Worm (Caenorhabditis elegans) whole organism, L1 larva: ENCODE results near the gene T07F12.1.

Experiments
- C04F5.9 ChIP-seq: sonication (generic microtip); optimal IDR thresholded peaks from 2 replicates; lab custom pipeline; 2016; ENCODE audit warnings: missing genetic modification characterization, missing compliant biosample characterization
- alr-1 ChIP-seq: fragments of 200-800 bp; sonication (Bioruptor generic); optimal IDR thresholded peaks from 2 replicates; lab custom pipeline; 2018; ENCODE audit warnings: borderline replicate concordance, mild to moderate bottlenecking, missing genetic modification characterization, missing compliant biosample characterization
- blmp-1 ChIP-seq: fragments of 150-350 bp; optimal IDR thresholded peaks from 2 replicates; lab custom pipeline; 2014; ENCODE audit warnings: missing biosample characterization, missing genetic modification characterization
- ceh-8 ChIP-seq: fragments of 200-800 bp; sonication (Bioruptor generic); optimal IDR thresholded peaks from 2 replicates; lab custom pipeline; 2018; ENCODE audit warnings: mild to moderate bottlenecking, missing genetic modification characterization, moderate library complexity, missing compliant biosample characterization
- ceh-82 ChIP-seq, 3 experiments: fragments of 150-350 bp in 1 of 3; sonication (generic microtip) in 2 of 3; optimal IDR thresholded peaks; 2 replicates each; lab custom pipeline; 2014 to 2017; ENCODE audit warnings: missing biosample characterization in 3 of 3, missing genetic modification characterization in 3 of 3
- ces-1 ChIP-seq: fragments of 150-350 bp; optimal IDR thresholded peaks from 2 replicates; lab custom pipeline; 2014; ENCODE audit warnings: missing biosample characterization, missing genetic modification reagents, missing genetic modification characterization
- efl-1 ChIP-seq, 4 experiments: fragments of 150-350 bp; optimal IDR thresholded peaks in 3 of 4; peaks in 1 of 4; 1 replicate in 1 of 4; 2 replicates in 3 of 4; lab custom pipeline; 2014; ENCODE audit warnings: missing biosample characterization in 2 of 4, missing genetic modification characterization in 2 of 4, missing genetic modification reagents in 2 of 4
- efl-3 ChIP-seq: fragments of 200-800 bp; sonication (Bioruptor generic); optimal IDR thresholded peaks from 2 replicates; lab custom pipeline; 2018; ENCODE audit warnings: mild to moderate bottlenecking, missing genetic modification characterization, missing compliant biosample characterization
- egl-13 ChIP-seq: sonication (generic microtip); optimal IDR thresholded peaks from 2 replicates; lab custom pipeline; 2016; ENCODE audit warnings: missing genotype, missing genetic modification reagents, missing genetic modification characterization, missing compliant biosample characterization
- elt-3 ChIP-seq, 6 experiments: fragments of 150-350 bp in 1 of 6; sonication (generic microtip); optimal IDR thresholded peaks; 2 replicates each; lab custom pipeline; 2017 to 2018; ENCODE audit warnings: missing biosample characterization in 6 of 6, missing genetic modification characterization in 6 of 6, inconsistent platforms in 1 of 6
- ets-5 ChIP-seq: fragments of 200-800 bp; sonication (Bioruptor generic); IDR thresholded peaks from 2 replicates; pipeline ENCODE4 v1.3.6; 2022; ENCODE audit warnings: missing genetic modification characterization, missing compliant biosample characterization
- fkh-8 ChIP-seq: sonication (generic microtip); optimal IDR thresholded peaks from 2 replicates; lab custom pipeline; 2016; ENCODE audit warnings: mild to moderate bottlenecking, missing genetic modification characterization, missing compliant biosample characterization
- grh-1 ChIP-seq: fragments of 200-800 bp; sonication (Bioruptor generic); IDR thresholded peaks from 2 replicates; pipeline ENCODE4 v1.3.6; 2022; ENCODE audit warnings: missing genetic modification reagents, missing genetic modification characterization, missing compliant biosample characterization
- irx-1 ChIP-seq: sonication (generic microtip); optimal IDR thresholded peaks from 2 replicates; lab custom pipeline; 2016; ENCODE audit warnings: missing genetic modification characterization, missing compliant biosample characterization
- jun-1 ChIP-seq: fragments of 150-350 bp; optimal IDR thresholded peaks from 2 replicates; lab custom pipeline; 2014; ENCODE audit warnings: missing biosample characterization, missing genetic modification reagents, missing genetic modification characterization
- lin-13 ChIP-seq: fragments of 150-350 bp; optimal IDR thresholded peaks from 2 replicates; lab custom pipeline; 2014; ENCODE audit warnings: missing biosample characterization, missing genetic modification reagents, missing genetic modification characterization
- lin-14 ChIP-seq: fragments of 200-800 bp; sonication (Bioruptor generic); optimal IDR thresholded peaks from 2 replicates; lab custom pipeline; 2018; ENCODE audit warnings: mild to moderate bottlenecking, missing genetic modification characterization, moderate library complexity, missing compliant biosample characterization
- lin-35 ChIP-seq, 2 experiments: fragments of 150-350 bp; optimal IDR thresholded peaks; 2 replicates each; lab custom pipeline; 2014; ENCODE audit warnings: missing biosample characterization in 2 of 2, missing genetic modification characterization in 2 of 2, missing genetic modification reagents in 2 of 2
- lsy-2 ChIP-seq, 2 experiments: fragments of 150-350 bp; optimal IDR thresholded peaks; 2 replicates each; lab custom pipeline; 2014; ENCODE audit warnings: missing biosample characterization in 2 of 2, missing genetic modification characterization in 2 of 2
- mdl-1 ChIP-seq, 2 experiments: fragments of 150-350 bp; optimal IDR thresholded peaks; 2 replicates each; lab custom pipeline; 2014 to 2017; ENCODE audit warnings: missing biosample characterization in 2 of 2, missing genetic modification characterization in 2 of 2, inconsistent platforms in 1 of 2
- mef-2 ChIP-seq: fragments of 150-350 bp; optimal IDR thresholded peaks from 2 replicates; lab custom pipeline; 2014; ENCODE audit warnings: missing biosample characterization, missing genetic modification characterization
- mep-1 ChIP-seq: fragments of 150-350 bp; optimal IDR thresholded peaks from 2 replicates; lab custom pipeline; 2014; ENCODE audit warnings: missing biosample characterization, missing genetic modification characterization
- nhr-12 ChIP-seq: sonication (generic microtip); optimal IDR thresholded peaks from 2 replicates; lab custom pipeline; 2017; ENCODE audit warnings: missing biosample characterization, missing genetic modification characterization
- nhr-20 ChIP-seq: sonication (generic microtip); optimal IDR thresholded peaks from 2 replicates; lab custom pipeline; 2016; ENCODE audit warnings: mild to moderate bottlenecking, missing genetic modification characterization, missing compliant biosample characterization
- nhr-28 ChIP-seq: fragments of 150-350 bp; optimal IDR thresholded peaks from 2 replicates; lab custom pipeline; 2014; ENCODE audit warnings: missing biosample characterization, missing genetic modification characterization
- nhr-71 ChIP-seq: sonication (generic microtip); optimal IDR thresholded peaks from 2 replicates; lab custom pipeline; 2016; ENCODE audit warnings: mild to moderate bottlenecking, missing genetic modification characterization, moderate library complexity, missing compliant biosample characterization
- nhr-77 ChIP-seq: fragments of 150-350 bp; optimal IDR thresholded peaks from 2 replicates; lab custom pipeline; 2014; ENCODE audit warnings: missing biosample characterization, missing genetic modification characterization
- nhr-85 ChIP-seq: sonication (generic microtip); peaks from one replicate; lab custom pipeline; 2016; ENCODE audit warnings: missing genetic modification characterization, inconsistent platforms, missing compliant biosample characterization
- nhr-90 ChIP-seq: sonication (generic microtip); optimal IDR thresholded peaks from 2 replicates; lab custom pipeline; 2016; ENCODE audit warnings: mild to moderate bottlenecking, missing genetic modification characterization, missing compliant biosample characterization; ENCODE audit not compliant: poor library complexity
- skn-1 ChIP-seq: fragments of 150-350 bp; optimal IDR thresholded peaks from 2 replicates; lab custom pipeline; 2014; ENCODE audit warnings: missing biosample characterization, missing genetic modification characterization
- snpc-4 ChIP-seq: fragments of 150-350 bp; optimal IDR thresholded peaks from 2 replicates; lab custom pipeline; 2014; ENCODE audit warnings: missing biosample characterization, missing genetic modification characterization
- snu-23 ChIP-seq: sonication (generic microtip); optimal IDR thresholded peaks from 2 replicates; lab custom pipeline; 2016; ENCODE audit warnings: missing genetic modification characterization, missing compliant biosample characterization
- sup-37 ChIP-seq: fragments of 200-800 bp; sonication (Bioruptor generic); optimal IDR thresholded peaks from 2 replicates; lab custom pipeline; 2018; ENCODE audit warnings: mild to moderate bottlenecking, missing genetic modification characterization, missing compliant biosample characterization
- swsn-7 ChIP-seq: sonication (generic microtip); optimal IDR thresholded peaks from 2 replicates; lab custom pipeline; 2016; ENCODE audit warnings: missing genetic modification characterization, missing compliant biosample characterization
- unc-30 ChIP-seq: sonication (generic microtip); optimal IDR thresholded peaks from 2 replicates; lab custom pipeline; 2017; ENCODE audit warnings: missing biosample characterization, missing genetic modification characterization
- vab-15 ChIP-seq: sonication (generic microtip); optimal IDR thresholded peaks from 2 replicates; lab custom pipeline; 2017; ENCODE audit warnings: missing genotype, mild to moderate bottlenecking, missing genetic modification characterization, missing compliant biosample characterization
- zag-1 ChIP-seq: fragments of 150-350 bp; optimal IDR thresholded peaks from 2 replicates; lab custom pipeline; 2014; ENCODE audit warnings: missing biosample characterization, missing genetic modification characterization
- ztf-4 ChIP-seq: fragments of 150-350 bp; optimal IDR thresholded peaks from 2 replicates; lab custom pipeline; 2014; ENCODE audit warnings: missing biosample characterization, missing genetic modification characterization

T07F12.1 gene

DNA sequence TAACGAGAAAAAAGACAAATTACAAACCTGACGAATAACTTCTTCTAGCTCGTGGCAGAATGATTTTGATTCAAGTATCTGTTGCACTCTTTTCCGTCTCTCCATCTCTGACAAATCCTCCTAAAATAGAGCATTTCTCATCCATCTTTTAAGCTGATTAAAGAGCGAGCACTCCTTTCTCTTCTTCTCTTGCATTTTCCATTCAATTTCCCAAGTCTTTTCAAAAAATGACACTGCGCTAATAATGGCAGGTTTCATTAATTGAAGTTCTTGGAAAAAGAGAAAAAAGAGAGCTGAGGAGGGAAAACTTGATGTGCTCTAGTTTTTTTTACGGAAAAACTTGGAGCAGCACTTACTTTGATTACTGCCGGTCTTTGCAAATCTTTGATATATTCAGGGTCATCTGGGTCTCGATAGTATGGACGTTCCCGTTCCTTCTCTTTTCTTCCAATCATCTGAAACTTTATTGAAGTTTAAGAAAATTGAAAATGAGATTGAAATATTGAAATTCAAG, 34.2 kb upstream of the T07F12.1 start, which contains the start of gene add-1 (continued):
- TF ChIP-seq ceh-82 (tag; optimal IDR thresholded peaks at IDR 0.05; lab: Kevin White, UChicago) = peak in 1 of 3 experiments; percentile 6
- TF ChIP-seq fkh-8 (tag; lab: Kevin White, UChicago) = peak; percentile 5
- TF ChIP-seq lin-35 (GFP tag; optimal IDR thresholded peaks at IDR 0.05; lab: Kevin White, UChicago) = no peak
- no peak for TF ChIP-seq vab-15 (tag; lab: Kevin White, UChicago)
- no peak for TF ChIP-seq lin-13 (GFP tag; lab: Kevin White, UChicago)
- no peak for TF ChIP-seq alr-1 (tag; lab: Kevin White, UChicago)
- TF ChIP-seq snpc-4 (tag; lab: Kevin White, UChicago) = no peak
- no peak for TF ChIP-seq skn-1 (tag; lab: Kevin White, UChicago)
- TF ChIP-seq ceh-8 = peak; percentile 33

ce11 chrX:4861413-4861812, 32.4 kb upstream of the T07F12.1 start:
- TF ChIP-seq blmp-1 (tag; lab: Kevin White, UChicago) (peak; percentile 86), nhr-20 (tag; lab: Kevin White, UChicago) (peak; percentile 27), nhr-90 (tag; lab: Kevin White, UChicago) (peak; percentile 21), lsy-2 (tag; optimal IDR thresholded peaks at IDR 0.05; lab: Kevin White, UChicago) (peak in 1 of 2 experiments; percentile 16), nhr-85 (peak; percentile 84), nhr-71 (tag; lab: Kevin White, UChicago) (peak; percentile 6), mep-1 (tag; lab: Kevin White, UChicago) (peak; percentile 42), snu-23 (peak; percentile 0), sup-37 (no peak), ztf-4 (no peak), ceh-82 (tag; optimal IDR thresholded peaks at IDR 0.05; lab: Kevin White, UChicago) (no peak), egl-13 (tag; lab: Kevin White, UChicago) (no peak), elt-3 (tag; optimal IDR thresholded peaks at IDR 0.05; lab: Kevin White, UChicago) (peak in 2 of 6 experiments; percentile 42 to 44), unc-30 (tag; lab: Kevin White, UChicago) (no peak), ets-5 (GFP tag; lab: Robert Waterston, UW) (no peak), lin-14 (GFP tag; lab: Kevin White, UChicago) (peak; percentile 70)

- no peak for TF ChIP-seq nhr-77
- no peak for TF ChIP-seq irx-1 (tag; lab: Kevin White, UChicago)
- no peak for TF ChIP-seq ces-1 (GFP tag; lab: Kevin White, UChicago)
- no peak for TF ChIP-seq efl-1 (optimal IDR thresholded peaks at IDR 0.05; lab: Kevin White, UChicago)
- no peak for TF ChIP-seq efl-1 (GFP tag; optimal IDR thresholded peaks at IDR 0.05 in 1 of 2; lab: Kevin White, UChicago)
- TF ChIP-seq swsn-7 (tag; lab: Kevin White, UChicago) = no peak
- TF ChIP-seq ztf-4 = no peak
- no peak for TF ChIP-seq efl-3 (GFP tag; lab: Kevin White, UChicago)
- TF ChIP-seq C04F5.9 (tag; lab: Kevin White, UChicago) = no peak
- no peak for TF ChIP-seq snpc-4 (tag; lab: Kevin White, UChicago)
- no peak for TF ChIP-seq zag-1
- no peak for TF ChIP-seq mdl-1 (tag; optimal IDR thresholded peaks at IDR 0.05; lab: Kevin White, UChicago)
- no peak for TF ChIP-seq nhr-71 (tag; lab: Kevin White, UChicago)
- TF ChIP-seq nhr-28 (tag; lab: Kevin White, UChicago) = no peak
- TF ChIP-seq nhr-12 = no peak
- no peak for TF ChIP-seq jun-1 (tag; lab: Kevin White, UChicago)
- no peak for TF ChIP-seq grh-1 (GFP tag; lab: Robert Waterston, UW)
- no peak for TF ChIP-seq ceh-8
- no peak for TF ChIP-seq mef-2 (tag; lab: Kevin White, UChicago)
These were observed 31.8 kb upstream of the T07F12.1 start for ce11 chrX:4862062-4862461.
